Fruit fly (Drosophila melanogaster) whole organism, prepupa: ENCODE data around the gene galectin.

Experiments
- CG11294 ChIP-seq: fragments of 200-800 bp; sonication (Bioruptor generic); IDR thresholded peaks from 2 replicates; pipeline ENCODE4 v1.3.6; 2022; ENCODE audit warnings: missing biosample characterization, missing genetic modification characterization
- CG11902 ChIP-seq: fragments of 200-800 bp; sonication (Bioruptor generic); optimal IDR thresholded peaks from 3 replicates; lab custom pipeline; 2016; ENCODE audit warnings: missing biosample characterization, missing genetic modification characterization
- CG15336 ChIP-seq: fragments of 200-800 bp; sonication (Bioruptor generic); IDR thresholded peaks from 2 replicates; pipeline ENCODE4 v1.3.6; 2022; ENCODE audit warnings: missing biosample characterization, missing genetic modification characterization
- CG1621 ChIP-seq: fragments of 200-800 bp; sonication (Bioruptor generic); optimal IDR thresholded peaks from 3 replicates; lab custom pipeline; 2018; ENCODE audit warnings: missing biosample characterization, mild to moderate bottlenecking, missing genetic modification characterization
- CG16779 ChIP-seq: fragments of 200-800 bp; sonication (Bioruptor generic); optimal IDR thresholded peaks from 3 replicates; lab custom pipeline; 2017; ENCODE audit warnings: missing biosample characterization, mild to moderate bottlenecking, missing genetic modification characterization
- CG3032 ChIP-seq: fragments of 200-800 bp; optimal IDR thresholded peaks from 2 replicates; lab custom pipeline; 2019; ENCODE audit warnings: missing biosample characterization, mild to moderate bottlenecking, missing genetic modification characterization, moderate library complexity
- CG4318 ChIP-seq: fragments of 200-800 bp; sonication (Bioruptor generic); optimal IDR thresholded peaks from 3 replicates; lab custom pipeline; 2017; ENCODE audit warnings: missing biosample characterization, mild to moderate bottlenecking, missing genetic modification characterization
- CG6163 ChIP-seq: fragments of 200-800 bp; sonication (Bioruptor generic); IDR thresholded peaks from 3 replicates; pipeline ENCODE4 v1.3.6; 2022; ENCODE audit warnings: missing biosample characterization, missing genetic modification characterization
- CG6808 ChIP-seq: fragments of 200-800 bp; sonication (Bioruptor generic); optimal IDR thresholded peaks from 3 replicates; lab custom pipeline; 2017; ENCODE audit warnings: missing biosample characterization, missing genetic modification characterization, mild to moderate bottlenecking, moderate library complexity, missing genetic modification reagents
- CG6854 ChIP-seq: fragments of 200-800 bp; sonication (Bioruptor generic); optimal IDR thresholded peaks from 2 replicates; lab custom pipeline; 2017; ENCODE audit warnings: missing biosample characterization, mild to moderate bottlenecking, missing genetic modification characterization
- CG7368 ChIP-seq: fragments of 200-800 bp; sonication (Bioruptor generic); optimal IDR thresholded peaks from 3 replicates; lab custom pipeline; 2016; ENCODE audit warnings: missing biosample characterization, missing genetic modification characterization
- CG8319 ChIP-seq: fragments of 200-800 bp; sonication (Bioruptor generic); optimal IDR thresholded peaks from 3 replicates; lab custom pipeline; 2016; ENCODE audit warnings: missing biosample characterization, missing genetic modification characterization
- CG8632 ChIP-seq: fragments of 200-800 bp; sonication (Bioruptor generic); optimal IDR thresholded peaks from 3 replicates; lab custom pipeline; 2016; ENCODE audit warnings: missing biosample characterization, missing genetic modification characterization
- CG9139 ChIP-seq: fragments of 200-800 bp; sonication (Bioruptor generic); optimal IDR thresholded peaks from 3 replicates; lab custom pipeline; 2017; ENCODE audit warnings: missing biosample characterization, mild to moderate bottlenecking, missing genetic modification characterization
- Eip78C ChIP-seq: fragments of 200-800 bp; sonication (Bioruptor generic); peaks from one replicate; lab custom pipeline; 2016; ENCODE audit warnings: missing biosample characterization, missing genetic modification characterization
- Ets21C ChIP-seq: fragments of 200-800 bp; sonication (Bioruptor generic); optimal IDR thresholded peaks from 3 replicates; lab custom pipeline; 2016; ENCODE audit warnings: missing biosample characterization, missing genetic modification characterization
- Gug ChIP-seq: fragments of 200-800 bp; sonication (Bioruptor generic); IDR thresholded peaks from 2 replicates; pipeline ENCODE4 v1.3.6; 2022; ENCODE audit warnings: missing biosample characterization, missing genetic modification characterization
- Lpt ChIP-seq: fragments of 200-800 bp; sonication (Bioruptor generic); optimal IDR thresholded peaks from 3 replicates; lab custom pipeline; 2016; ENCODE audit warnings: missing biosample characterization, missing genetic modification characterization
- Smox ChIP-seq: fragments of 200-800 bp; sonication (Bioruptor generic); optimal IDR thresholded peaks from 3 replicates; lab custom pipeline; 2016; ENCODE audit warnings: missing biosample characterization, missing genetic modification characterization
- Sox102F ChIP-seq: fragments of 200-800 bp; sonication (Bioruptor generic); optimal IDR thresholded peaks from 2 replicates; lab custom pipeline; 2016; ENCODE audit warnings: missing biosample characterization, mild to moderate bottlenecking, missing genetic modification characterization
- Sox14 ChIP-seq: fragments of 200-800 bp; sonication (Bioruptor generic); optimal IDR thresholded peaks from 3 replicates; lab custom pipeline; 2016; ENCODE audit warnings: missing biosample characterization, missing genetic modification characterization
- achi ChIP-seq: fragments of 200-800 bp; sonication (Bioruptor generic); optimal IDR thresholded peaks from 3 replicates; lab custom pipeline; 2016; ENCODE audit warnings: missing biosample characterization, missing genetic modification characterization
- acj6 ChIP-seq: fragments of 200-800 bp; sonication (Bioruptor generic); optimal IDR thresholded peaks from 3 replicates; lab custom pipeline; 2016; ENCODE audit warnings: missing biosample characterization, missing genetic modification characterization
- cyc ChIP-seq: fragments of 200-800 bp; sonication (Bioruptor generic); optimal IDR thresholded peaks from 3 replicates; lab custom pipeline; 2016; ENCODE audit warnings: missing biosample characterization, missing genetic modification characterization
- esn ChIP-seq: fragments of 200-800 bp; sonication (Bioruptor generic); optimal IDR thresholded peaks from 2 replicates; lab custom pipeline; 2016; ENCODE audit warnings: missing biosample characterization, mild to moderate bottlenecking, missing genetic modification characterization, moderate library complexity
- fd85E ChIP-seq: fragments of 200-800 bp; sonication (Bioruptor generic); optimal IDR thresholded peaks from 3 replicates; lab custom pipeline; 2016; ENCODE audit warnings: missing biosample characterization, missing genetic modification characterization
- fkh ChIP-seq: fragments of 200-800 bp; sonication (Bioruptor generic); optimal IDR thresholded peaks from 3 replicates; lab custom pipeline; 2017; ENCODE audit warnings: missing biosample characterization, mild to moderate bottlenecking, missing genetic modification characterization, moderate library complexity
- net ChIP-seq: fragments of 200-800 bp; sonication (Bioruptor generic); optimal IDR thresholded peaks from 3 replicates; lab custom pipeline; 2016; ENCODE audit warnings: missing biosample characterization, missing genetic modification characterization
- pdm3 ChIP-seq: fragments of 200-800 bp; sonication (Bioruptor generic); optimal IDR thresholded peaks from 3 replicates; lab custom pipeline; 2016; ENCODE audit warnings: missing biosample characterization, missing genetic modification characterization
- spab ChIP-seq: fragments of 200-800 bp; sonication (Bioruptor generic); optimal IDR thresholded peaks from 2 replicates; lab custom pipeline; 2017; ENCODE audit warnings: missing biosample characterization, mild to moderate bottlenecking, missing genetic modification characterization, missing genetic modification reagents
- ss ChIP-seq, 2 experiments: fragments of 200-800 bp; sonication (Bioruptor generic); optimal IDR thresholded peaks; 2 replicates in 1 of 2; 3 replicates in 1 of 2; lab custom pipeline; 2017 to 2018; ENCODE audit warnings: mild to moderate bottlenecking in 2 of 2, missing biosample characterization in 2 of 2, missing genetic modification characterization in 2 of 2, moderate library complexity in 1 of 2
- svp ChIP-seq: fragments of 200-800 bp; sonication (Bioruptor generic); peaks from one replicate; lab custom pipeline; 2016; ENCODE audit warnings: missing biosample characterization, missing genetic modification characterization
- topi ChIP-seq: fragments of 200-800 bp; sonication (Bioruptor generic); optimal IDR thresholded peaks from 3 replicates; lab custom pipeline; 2016; ENCODE audit warnings: missing biosample characterization, missing genetic modification characterization

Gene galectin

DNA sequence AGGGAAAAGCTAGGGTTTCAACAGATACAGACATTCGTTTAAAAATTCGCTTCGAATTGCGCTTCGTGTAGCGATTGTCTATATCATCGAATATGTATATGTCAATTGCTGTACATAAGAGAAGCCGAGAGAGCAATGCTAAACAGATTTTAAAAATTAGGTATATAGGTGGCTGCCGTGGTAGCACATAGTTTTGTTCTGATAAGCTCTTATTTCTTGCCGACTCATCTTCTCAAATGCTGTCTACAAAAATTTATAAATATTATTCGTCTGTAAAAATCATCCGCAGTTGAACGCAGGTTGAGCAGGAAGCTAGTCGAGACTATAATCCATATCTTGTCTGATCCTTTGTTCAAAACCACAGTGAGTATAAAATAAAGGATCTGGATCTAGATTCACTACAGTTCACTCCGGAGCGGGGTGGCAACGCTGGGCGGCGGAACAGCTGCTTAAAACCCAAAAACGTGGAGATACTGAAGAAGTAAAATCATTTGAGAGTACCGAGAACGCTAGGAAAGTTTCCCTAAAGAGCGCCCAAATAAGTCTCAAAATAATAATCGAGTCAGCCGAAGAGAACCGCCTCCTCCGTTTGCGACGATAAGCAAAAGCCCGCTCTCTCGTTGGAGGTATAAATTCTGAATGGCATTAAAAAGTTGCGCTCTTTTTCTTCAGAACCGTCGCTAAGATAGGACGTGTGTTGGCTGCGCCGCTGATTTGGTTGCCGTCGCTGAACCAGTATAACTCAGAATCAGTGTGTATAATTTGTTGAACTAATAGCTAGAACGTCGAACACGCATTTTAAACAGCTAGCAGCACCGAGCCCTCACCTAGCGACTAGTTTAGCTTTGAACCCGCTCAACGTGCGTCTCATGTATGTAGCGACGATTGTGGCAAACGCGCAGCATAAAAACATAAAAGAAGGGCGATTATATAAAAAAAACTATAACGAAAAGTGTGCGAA lies 36.2 kb downstream of the galectin start:
- no peak for TF ChIP-seq CG7368 (GFP tag; lab: Kevin White, UChicago)
- peak; percentile 47 for TF ChIP-seq Eip78C (GFP tag; lab: Kevin White, UChicago)
- no peak for TF ChIP-seq CG16779
- TF ChIP-seq Sox14 (GFP tag; lab: Kevin White, UChicago), result peak; percentile 86
- no peak for TF ChIP-seq Ets21C (GFP tag; lab: Kevin White, UChicago)
- TF ChIP-seq CG4318 (GFP tag; lab: Kevin White, UChicago), result no peak
- TF ChIP-seq CG8632, result no peak
- no peak for TF ChIP-seq achi (GFP tag; lab: Kevin White, UChicago)
- no peak for TF ChIP-seq CG8319 (GFP tag; lab: Kevin White, UChicago)
- peak; percentile 6 for TF ChIP-seq esn (GFP tag; lab: Kevin White, UChicago)
- no peak for TF ChIP-seq CG11294 (GFP tag; lab: Robert Waterston, UW)
- TF ChIP-seq topi (GFP tag; lab: Kevin White, UChicago), result no peak
- TF ChIP-seq svp (GFP tag; lab: Kevin White, UChicago), result no peak
- no peak for TF ChIP-seq fd85E (GFP tag; lab: Kevin White, UChicago)
- peak; percentile 71 for TF ChIP-seq CG6854 (GFP tag; lab: Kevin White, UChicago)
- TF ChIP-seq Gug (GFP tag; lab: Robert Waterston, UW), result no peak
- TF ChIP-seq CG3032 (tag; lab: Kevin White, UChicago), result no peak
- TF ChIP-seq CG11902, result no peak

DNA sequence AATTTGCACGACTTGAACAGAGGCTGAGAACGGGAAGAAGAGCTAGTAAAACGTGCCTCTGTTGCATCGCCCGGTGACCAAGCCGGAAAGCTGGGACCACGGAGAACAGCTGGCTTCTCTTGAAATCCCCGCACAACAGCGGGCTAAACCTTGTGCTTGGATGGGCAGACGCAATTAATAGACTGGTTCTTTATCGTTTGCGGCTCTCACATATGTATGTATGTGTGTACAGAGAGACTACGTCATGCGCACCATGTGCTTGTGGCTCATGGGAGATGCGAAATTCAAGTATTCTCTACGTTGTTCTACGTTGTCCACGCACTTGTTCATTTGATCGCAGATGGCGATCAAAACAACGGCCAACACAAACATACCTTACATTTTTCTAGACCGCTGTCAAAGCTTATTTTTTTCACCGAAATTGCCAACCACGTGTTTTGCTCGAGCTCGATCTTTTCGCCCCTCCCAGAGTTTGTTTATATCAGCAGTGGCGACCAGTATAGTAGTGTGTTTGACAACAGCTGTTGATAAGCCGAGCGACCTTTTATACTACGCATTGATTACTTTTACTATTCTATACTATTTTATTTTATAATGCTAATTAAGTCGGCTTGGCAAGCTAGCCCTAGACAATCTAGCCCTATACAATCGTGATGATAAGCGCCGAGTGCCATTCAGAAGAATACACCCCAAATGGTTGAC lies 37.7 kb downstream of the galectin start:
- TF ChIP-seq CG1621 (tag; lab: Kevin White, UChicago) (peak; percentile 85), Smox (GFP tag; lab: Kevin White, UChicago) (no peak), svp (GFP tag; lab: Kevin White, UChicago) (peak; percentile 68), net (no peak), ss (GFP tag; optimal IDR thresholded peaks at IDR 0.05; lab: Kevin White, UChicago) (no peak), Lpt (GFP tag; lab: Kevin White, UChicago) (no peak), fkh (GFP tag; lab: Kevin White, UChicago) (peak; percentile 32), CG15336 (GFP tag; lab: Robert Waterston, UW) (0 out of 2 replicates have a peak, but pooled peaks have one; percentile 36), CG9139 (GFP tag; lab: Kevin White, UChicago) (no peak)

DNA sequence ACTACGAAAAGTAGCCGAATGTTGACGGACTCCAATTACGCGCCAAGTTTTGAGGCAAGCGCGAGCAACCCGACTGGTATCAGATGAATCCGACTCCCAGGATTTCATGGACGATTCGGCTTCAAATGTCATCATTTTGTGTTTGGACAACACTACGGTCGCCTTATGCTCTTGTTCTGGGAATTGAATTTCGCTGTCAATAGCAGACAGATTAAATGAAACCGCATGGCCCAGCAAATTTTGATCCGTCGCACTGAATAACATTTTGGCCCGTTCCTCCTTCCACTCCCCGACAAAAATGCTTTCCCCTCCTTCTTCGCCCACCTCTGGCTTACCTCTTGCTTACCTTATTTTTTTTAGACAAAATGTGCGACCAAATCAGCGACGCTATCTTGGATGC lies 38.5 kb downstream of the galectin start:
- TF ChIP-seq pdm3 (GFP tag; lab: Kevin White, UChicago) (no peak), acj6 (GFP tag; lab: Kevin White, UChicago) (no peak), CG6808 (no peak), CG15336 (GFP tag; lab: Robert Waterston, UW) (no peak), Gug (GFP tag; lab: Robert Waterston, UW) (no peak), Sox102F (GFP tag; lab: Kevin White, UChicago) (no peak), net (no peak), CG6163 (GFP tag; lab: Robert Waterston, UW) (no peak), Sox14 (GFP tag; lab: Kevin White, UChicago) (no peak), spab (GFP tag; lab: Kevin White, UChicago) (no peak), Eip78C (GFP tag; lab: Kevin White, UChicago) (no peak), cyc (no peak), Smox (GFP tag; lab: Kevin White, UChicago) (no peak), CG3032 (tag; lab: Kevin White, UChicago) (no peak)
